Worm (Caenorhabditis elegans): ENCODE results near the gene sucl-1.
A peak's percentile ranks its signal among the peaks of the same experiment; 100 is the strongest.

DNA sequence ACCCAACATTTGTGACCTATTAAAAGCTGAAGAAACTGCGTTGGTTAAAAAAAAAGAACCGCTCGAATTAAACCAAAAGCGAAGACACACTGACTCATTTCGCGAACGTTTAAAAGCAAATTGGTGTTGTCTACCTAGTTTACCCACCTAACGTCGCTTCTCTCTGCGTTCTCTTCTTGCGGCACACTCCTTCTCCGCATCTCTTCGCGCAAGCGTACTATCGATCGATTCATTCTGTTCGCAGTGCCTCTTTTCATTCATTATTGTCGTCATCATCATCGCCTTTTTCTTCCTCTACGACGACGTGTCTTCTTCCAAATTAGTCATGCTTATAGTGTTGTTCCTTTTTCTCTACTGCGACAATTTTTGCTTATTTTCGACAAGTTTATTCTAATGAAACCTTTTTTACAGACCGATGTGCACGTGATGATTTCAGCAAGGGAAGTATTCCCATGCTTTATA, 42.6 kb upstream of the sucl-1 start, which contains the start of gene atrn-1:
- TF ChIP-seq lsy-2 (tag; optimal IDR thresholded peaks at IDR 0.05) (no peak), ztf-4 (tag; optimal IDR thresholded peaks at IDR 0.05) (no peak), sma-9 (GFP tag; optimal IDR thresholded peaks at IDR 0.05) (no peak), sma-9 (tag; optimal IDR thresholded peaks at IDR 0.05) (no peak), aly-2 (tag; optimal IDR thresholded peaks at IDR 0.05) (no peak), skn-1 (tag; optimal IDR thresholded peaks at IDR 0.05) (no peak), lin-11 (tag; optimal IDR thresholded peaks at IDR 0.05) (no peak), nhr-11 (tag; optimal IDR thresholded peaks at IDR 0.05) (no peak), elt-3 (tag; optimal IDR thresholded peaks at IDR 0.05) (no peak), crh-2 (tag; optimal IDR thresholded peaks at IDR 0.05) (peak; percentile 11), F13H6.1 (tag; optimal IDR thresholded peaks at IDR 0.05) (no peak), ceh-82 (tag; optimal IDR thresholded peaks at IDR 0.05) (no peak), nhr-237 (tag; optimal IDR thresholded peaks at IDR 0.05) (no peak)
